Fruit fly (Drosophila melanogaster): ENCODE measurements around the gene shps.

shps gene

DNA sequence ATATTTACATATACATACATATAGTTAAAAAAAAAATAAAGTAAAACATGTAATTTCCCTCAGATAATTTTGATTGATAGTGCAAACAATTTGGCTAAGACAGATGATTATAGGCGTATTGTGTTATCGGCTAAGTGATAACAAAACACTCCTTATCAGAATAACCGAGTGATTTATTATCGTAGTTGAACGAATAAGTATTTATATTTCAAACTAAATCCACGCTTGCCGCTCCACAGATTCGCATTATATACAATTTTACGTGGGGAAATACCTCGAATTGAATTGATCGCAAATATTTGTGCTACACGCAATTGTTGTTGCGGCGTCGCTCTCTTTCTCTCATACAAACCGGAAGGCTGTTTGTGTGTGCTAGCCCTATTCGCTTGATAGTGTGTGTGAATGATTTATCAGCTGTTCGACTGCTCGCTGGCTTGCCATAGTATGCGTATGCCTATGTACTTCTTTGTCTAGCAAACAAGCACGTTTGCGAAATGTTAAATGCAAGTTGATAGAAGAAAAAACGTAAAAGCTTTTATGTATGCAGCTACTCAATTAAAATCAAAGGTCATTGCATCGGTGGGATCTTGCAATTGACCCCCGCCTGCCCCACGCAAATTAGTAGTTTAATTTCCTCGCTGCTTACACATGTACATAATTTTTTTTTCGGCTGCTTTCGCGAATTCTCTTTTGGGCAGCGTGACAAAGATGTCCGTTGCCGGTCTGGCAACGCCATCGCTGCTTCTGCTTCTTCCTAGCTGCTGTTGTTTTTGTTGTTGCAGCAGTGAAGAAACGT is 45.8 kb upstream of the shps start (continued):
- TF ChIP-seq Vsx1 (GFP tag; optimal IDR thresholded peaks at IDR 0.05) (no peak), nerfin-1 (tag; optimal IDR thresholded peaks at IDR 0.05) (peak; percentile 48), Sry-δ (GFP tag; optimal IDR thresholded peaks at IDR 0.05) (peak; percentile 13), Myb (GFP tag; optimal IDR thresholded peaks at IDR 0.05) (no peak), sens (GFP tag) (peak; percentile 85), CG12659 (GFP tag; optimal IDR thresholded peaks at IDR 0.05) (peak; percentile 18), ems (GFP tag; optimal IDR thresholded peaks at IDR 0.05) (no peak), YL-1 (GFP tag; optimal IDR thresholded peaks at IDR 0.05) (peak; percentile 74), CG13775 (GFP tag; optimal IDR thresholded peaks at IDR 0.05) (peak; percentile 20), rib (GFP tag; IDR thresholded peaks at IDR 0.05) (peak; percentile 26; the same call in 1 of the 2 replicates), CG12236 (GFP tag; optimal IDR thresholded peaks at IDR 0.05) (no peak), sna (GFP tag; IDR thresholded peaks at IDR 0.05; ENCODE audit: partially characterized antibody) (0 out of 2 replicates have a peak, but pooled peaks have one; percentile 18), Ets65A (GFP tag) (peak; percentile 88), CG5180 (GFP tag; optimal IDR thresholded peaks at IDR 0.05) (peak; percentile 76), CG12155 (GFP tag; optimal IDR thresholded peaks at IDR 0.05) (peak; percentile 76), nom (GFP tag; optimal IDR thresholded peaks at IDR 0.05) (peak; percentile 0), Max (GFP tag; optimal IDR thresholded peaks at IDR 0.05) (peak; percentile 15), CG4360 (GFP tag; IDR thresholded peaks at IDR 0.05) (peak; percentile 84), ara (GFP tag; IDR thresholded peaks at IDR 0.05) (0 out of 2 replicates have a peak, but pooled peaks have one; percentile 23), CG6689 (GFP tag; IDR thresholded peaks at IDR 0.05) (0 out of 2 replicates have a peak, but pooled peaks have one; percentile 42), tll (GFP tag; optimal IDR thresholded peaks at IDR 0.05) (peak in 1 of 2 experiments; percentile 5), CG6765 (GFP tag; optimal IDR thresholded peaks at IDR 0.05) (peak; percentile 18), CG34422 (GFP tag; IDR thresholded peaks at IDR 0.05) (peak; percentile 64; the same call in 1 of the 3 replicates), Fer1 (GFP tag; optimal IDR thresholded peaks at IDR 0.05) (peak; percentile 4), Bgb (GFP tag; IDR thresholded peaks at IDR 0.05; ENCODE audit: partially characterized antibody) (no peak), CHES-1-like (GFP tag; optimal IDR thresholded peaks at IDR 0.05) (peak; percentile 60), toy (GFP tag; IDR thresholded peaks at IDR 0.05) (no peak), crp (GFP tag; optimal IDR thresholded peaks at IDR 0.05) (peak in 1 of 2 experiments; percentile 72), nerfin-2 (GFP tag; IDR thresholded peaks at IDR 0.05; ENCODE audit: partially characterized antibody) (no peak), HLH4C (GFP tag; IDR thresholded peaks at IDR 0.05; ENCODE audit: partially characterized antibody) (no peak), CG2202 (tag; optimal IDR thresholded peaks at IDR 0.05) (peak; percentile 14), CG18011 (GFP tag; optimal IDR thresholded peaks at IDR 0.05) (no peak), jigr1 (GFP tag; IDR thresholded peaks at IDR 0.05) (no peak), Hr39 (optimal IDR thresholded peaks at IDR 0.05) (no peak), unc-4 (GFP tag; IDR thresholded peaks at IDR 0.05; ENCODE audit: partially characterized antibody) (no peak), CG17385 (GFP tag; optimal IDR thresholded peaks at IDR 0.05) (peak; percentile 94), twi (tag; optimal IDR thresholded peaks at IDR 0.05) (no peak), vvl (GFP tag; IDR thresholded peaks at IDR 0.05) (0 out of 2 replicates have a peak, but pooled peaks have one; percentile 37), Dek (tag; optimal IDR thresholded peaks at IDR 0.05) (no peak), Dll (GFP tag; IDR thresholded peaks at IDR 0.05; ENCODE audit: partially characterized antibody) (0 out of 4 replicates have a peak, but pooled peaks have one; percentile 11), ATbp (GFP tag; optimal IDR thresholded peaks at IDR 0.05) (no peak), CG8924 (tag; optimal IDR thresholded peaks at IDR 0.05) (peak; percentile 22), nmo (GFP tag; optimal IDR thresholded peaks at IDR 0.05) (peak; percentile 44), mirr (GFP tag; optimal IDR thresholded peaks at IDR 0.05) (peak; percentile 32), hkb (optimal IDR thresholded peaks at IDR 0.05) (peak; percentile 41), hkb (GFP tag; IDR thresholded peaks at IDR 0.05) (no peak), NC2β (GFP tag; optimal IDR thresholded peaks at IDR 0.05) (no peak), CG5953 (GFP tag; IDR thresholded peaks at IDR 0.05) (peak; percentile 34; the same call in 1 of the 2 replicates)

All from whole organism, embryonic.